Worm (Caenorhabditis elegans): ENCODE results near the gene K09E9.1.
A peak's percentile ranks its signal among the peaks of the same experiment; 100 is the strongest.

Gene K09E9.1

ce11 chrX:15576942-15577341 lies 43.4 kb upstream of the K09E9.1 start, which contains the start of gene K09A9.6:
Gene K09A9.6, plus strand, starts transcription at chrX:15577242.
- no peak for TF ChIP-seq nhr-12 (tag; optimal IDR thresholded peaks at IDR 0.05)
- TF ChIP-seq jun-1 (tag; optimal IDR thresholded peaks at IDR 0.05): no peak
- no peak for TF ChIP-seq fkh-4 (tag; optimal IDR thresholded peaks at IDR 0.05; ENCODE audit: borderline replicate concordance)
- TF ChIP-seq efl-3 (GFP tag; optimal IDR thresholded peaks at IDR 0.05): no peak
- TF ChIP-seq dsc-1 (tag; optimal IDR thresholded peaks at IDR 0.05): no peak
- TF ChIP-seq nhr-90 (tag; optimal IDR thresholded peaks at IDR 0.05; ENCODE audit: poor library complexity): no peak
- no peak for TF ChIP-seq nhr-28 (tag; optimal IDR thresholded peaks at IDR 0.05)
- TF ChIP-seq nhr-20 (tag; optimal IDR thresholded peaks at IDR 0.05): no peak
- TF ChIP-seq grh-1 (GFP tag; IDR thresholded peaks at IDR 0.05): no peak
- no peak for TF ChIP-seq ztf-11 (tag; optimal IDR thresholded peaks at IDR 0.05)
- TF ChIP-seq xbp-1 (tag; optimal IDR thresholded peaks at IDR 0.05): no peak

ce11 chrX:15585144-15585543 lies 35.2 kb upstream of the K09E9.1 start:
- TF ChIP-seq blmp-1 (tag; optimal IDR thresholded peaks at IDR 0.05) (no peak), unc-30 (tag; optimal IDR thresholded peaks at IDR 0.05) (no peak), ceh-63 (GFP tag; optimal IDR thresholded peaks at IDR 0.05) (no peak), lin-15B (tag; optimal IDR thresholded peaks at IDR 0.05) (no peak), nhr-77 (tag; optimal IDR thresholded peaks at IDR 0.05) (no peak), xbp-1 (tag; optimal IDR thresholded peaks at IDR 0.05) (no peak), nhr-84 (tag; optimal IDR thresholded peaks at IDR 0.05) (no peak), mep-1 (tag; optimal IDR thresholded peaks at IDR 0.05) (no peak), alr-1 (tag; optimal IDR thresholded peaks at IDR 0.05; ENCODE audit: borderline replicate concordance) (no peak)

ce11 chrX:15586192-15586591 lies 34.1 kb upstream of the K09E9.1 start:
- TF ChIP-seq snpc-4 (tag; optimal IDR thresholded peaks at IDR 0.05) (peak; percentile 30), unc-130 (tag; optimal IDR thresholded peaks at IDR 0.05) (no peak), lin-39 (tag; optimal IDR thresholded peaks at IDR 0.05) (no peak)

ce11 chrX:15590347-15590928 lies 29.9 kb upstream of the K09E9.1 start, which contains the start of gene gas-1:
Gene gas-1, minus strand, starts transcription at chrX:15590397.
- TF ChIP-seq tbx-2 (tag; optimal IDR thresholded peaks at IDR 0.05) (no peak), ztf-4 (tag; optimal IDR thresholded peaks at IDR 0.05) (no peak), nhr-90 (tag; optimal IDR thresholded peaks at IDR 0.05; ENCODE audit: poor library complexity) (peak; percentile 13), nhr-47 (tag; optimal IDR thresholded peaks at IDR 0.05) (peak; percentile 24), rnt-1 (tag; optimal IDR thresholded peaks at IDR 0.05) (peak; percentile 1), hpl-2 (GFP tag; optimal IDR thresholded peaks at IDR 0.05) (no peak), lin-15B (tag; optimal IDR thresholded peaks at IDR 0.05) (no peak), Y116A8C.19 (tag; optimal IDR thresholded peaks at IDR 0.05; ENCODE audit: borderline replicate concordance) (no peak), nhr-84 (tag; optimal IDR thresholded peaks at IDR 0.05) (no peak), lin-39 (tag; optimal IDR thresholded peaks at IDR 0.05) (no peak), ceh-8 (GFP tag; optimal IDR thresholded peaks at IDR 0.05) (no peak), fos-1 (tag; optimal IDR thresholded peaks at IDR 0.05) (no peak), snu-23 (GFP tag; optimal IDR thresholded peaks at IDR 0.05) (peak; percentile 31), elt-3 (tag; optimal IDR thresholded peaks at IDR 0.05) (peak in 1 of 6 experiments; percentile 26), sup-37 (GFP tag; optimal IDR thresholded peaks at IDR 0.05) (no peak), zip-4 (GFP tag; optimal IDR thresholded peaks at IDR 0.05) (no peak), efl-1 (optimal IDR thresholded peaks at IDR 0.05) (peak in 1 of 2 experiments; percentile 9), efl-1 (GFP tag; optimal IDR thresholded peaks at IDR 0.05 in 1 of 2) (peak in 1 of 2 experiments; percentile 7), nhr-71 (tag; optimal IDR thresholded peaks at IDR 0.05) (peak; percentile 20), mep-1 (tag; optimal IDR thresholded peaks at IDR 0.05) (no peak), ces-1 (GFP tag; optimal IDR thresholded peaks at IDR 0.05) (no peak), unc-86 (tag; optimal IDR thresholded peaks at IDR 0.05) (no peak), nhr-20 (tag; optimal IDR thresholded peaks at IDR 0.05) (peak; percentile 10), alr-1 (tag; optimal IDR thresholded peaks at IDR 0.05; ENCODE audit: borderline replicate concordance) (no peak), lin-35 (GFP tag; optimal IDR thresholded peaks at IDR 0.05) (peak; percentile 5 to 48), unc-98 (GFP tag; IDR thresholded peaks at IDR 0.05) (no peak), pag-3 (tag; optimal IDR thresholded peaks at IDR 0.05; ENCODE audit: borderline replicate concordance, insufficient read depth) (no peak)

Measured in whole organism, L1 larva.